Worm (Caenorhabditis elegans): Measurements from ENCODE around the gene cdk-4.

The cdk-4 gene

DNA sequence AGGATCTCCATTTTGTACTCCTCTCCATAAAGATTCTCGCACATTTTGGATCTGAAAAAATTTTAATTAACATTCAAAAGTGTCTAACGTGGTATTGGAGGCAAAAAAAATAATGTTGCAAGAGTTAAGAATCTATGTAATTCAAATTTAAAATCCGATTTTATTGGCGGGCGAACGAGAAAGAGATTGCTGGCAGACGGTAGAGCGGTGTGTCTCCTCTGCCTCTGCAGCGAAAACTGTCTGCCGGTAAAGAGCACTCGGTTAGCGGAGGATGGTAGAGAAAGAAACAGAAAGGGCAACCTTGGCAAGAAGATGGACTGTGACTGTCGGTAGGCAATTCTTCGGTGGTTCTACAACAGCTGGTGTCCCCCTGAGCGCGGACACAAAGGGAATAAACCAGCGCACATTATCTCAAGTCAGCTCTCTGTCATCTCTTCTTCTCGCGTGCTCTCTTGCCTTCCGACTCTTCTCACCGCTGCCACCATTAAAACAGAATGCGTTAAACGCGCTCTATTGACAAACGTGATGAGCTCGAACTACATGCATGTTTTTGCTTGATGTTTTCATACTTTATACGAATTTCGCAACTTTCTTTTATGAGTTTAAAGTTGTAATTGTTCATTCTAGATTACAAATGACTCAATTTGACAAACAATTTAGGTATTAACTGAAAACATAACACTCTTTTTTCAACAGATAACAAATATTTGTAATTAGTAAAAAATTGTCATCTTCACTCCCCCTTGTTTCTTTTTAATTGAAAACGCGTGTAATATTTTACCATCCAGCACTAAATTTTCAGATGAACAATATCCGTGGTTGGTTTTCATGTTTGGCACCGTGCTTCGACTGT is at the start of gene cdk-4, which contains the start of gene F18H3.1:
Gene cdk-4, minus strand, starts transcription at position 51 of the 853 bp plus-strand sequence.
Gene F18H3.1, plus strand, starts transcription at position 803 of the 853 bp plus-strand sequence.
- TF ChIP-seq rbr-2 (tag; optimal IDR thresholded peaks at IDR 0.05) (peak; percentile 27), daf-16 (GFP tag; optimal IDR thresholded peaks at IDR 0.05) (no peak), daf-16 (tag; optimal IDR thresholded peaks at IDR 0.05) (peak; percentile 39), hlh-11 (tag; optimal IDR thresholded peaks at IDR 0.05) (peak; percentile 75), mep-1 (tag; optimal IDR thresholded peaks at IDR 0.05) (peak; percentile 30), ces-1 (GFP tag; optimal IDR thresholded peaks at IDR 0.05) (no peak), daf-19 (GFP tag; conservative IDR thresholded peaks at IDR 0.05) (no peak), vab-7 (GFP tag; IDR thresholded peaks at IDR 0.05) (no peak), lim-7 (GFP tag; IDR thresholded peaks at IDR 0.05) (no peak), mdl-1 (tag; optimal IDR thresholded peaks at IDR 0.05) (peak in 1 of 2 experiments; percentile 13), arid-1 (GFP tag; conservative IDR thresholded peaks at IDR 0.05) (0 out of 2 replicates have a peak, but pooled peaks have one; percentile 10), dpl-1 (GFP tag; optimal IDR thresholded peaks at IDR 0.05) (peak; percentile 34), dmd-8 (GFP tag; IDR thresholded peaks at IDR 0.05) (0 out of 2 replicates have a peak, but pooled peaks have one; percentile 31), dmd-6 (GFP tag; IDR thresholded peaks at IDR 0.05) (0 out of 2 replicates have a peak, but pooled peaks have one; percentile 15), lin-38 (GFP tag; IDR thresholded peaks at IDR 0.05) (peak; percentile 62), nhr-77 (tag; optimal IDR thresholded peaks at IDR 0.05) (no peak), nhr-28 (tag; optimal IDR thresholded peaks at IDR 0.05) (peak; percentile 2), nhr-6 (tag; optimal IDR thresholded peaks at IDR 0.05) (no peak), unc-62 (GFP tag; optimal IDR thresholded peaks at IDR 0.05 in 1 of 2) (peak in 1 of 2 experiments; percentile 99), unc-62 (tag; optimal IDR thresholded peaks at IDR 0.05) (no peak), pqm-1 (tag; optimal IDR thresholded peaks at IDR 0.05) (peak; percentile 4), aly-2 (tag; optimal IDR thresholded peaks at IDR 0.05) (no peak), Y75B8A.6 (GFP tag; IDR thresholded peaks at IDR 0.05) (no peak), Y5F2A.4 (GFP tag; optimal IDR thresholded peaks at IDR 0.05) (no peak), madf-5 (GFP tag; IDR thresholded peaks at IDR 0.05) (no peak), lsy-2 (tag; optimal IDR thresholded peaks at IDR 0.05) (peak in 1 of 2 experiments; percentile 59), pha-4 (GFP tag; IDR thresholded peaks at IDR 0.05) (no peak), pha-4 (tag; optimal IDR thresholded peaks at IDR 0.05) (no peak), ceh-32 (tag; optimal IDR thresholded peaks at IDR 0.05; ENCODE audit: poor library complexity) (no peak), set-16 (GFP tag; IDR thresholded peaks at IDR 0.05) (peak; percentile 45; the same call in 1 of the 2 replicates), nhr-48 (tag; optimal IDR thresholded peaks at IDR 0.05) (no peak), hif-1 (tag; optimal IDR thresholded peaks at IDR 0.05) (peak in 1 of 2 experiments; percentile 16), mes-2 (tag; optimal IDR thresholded peaks at IDR 0.05; ENCODE audit: poor library complexity, severe bottlenecking) (peak; percentile 43), R02D3.7 (tag; optimal IDR thresholded peaks at IDR 0.05) (no peak), ZK337.2 (GFP tag; IDR thresholded peaks at IDR 0.05) (no peak), ctbp-1 (GFP tag; IDR thresholded peaks at IDR 0.05) (no peak), nhr-41 (GFP tag; IDR thresholded peaks at IDR 0.05) (no peak), hlh-30 (tag; optimal IDR thresholded peaks at IDR 0.05; ENCODE audit: insufficient read depth) (peak; percentile 53), nhr-11 (tag; optimal IDR thresholded peaks at IDR 0.05) (peak; percentile 49)

- TF ChIP-seq dmd-6 (GFP tag; IDR thresholded peaks at IDR 0.05) (no peak), ctbp-1 (GFP tag; IDR thresholded peaks at IDR 0.05) (no peak), vab-7 (GFP tag; IDR thresholded peaks at IDR 0.05) (no peak), gei-8 (GFP tag; optimal IDR thresholded peaks at IDR 0.05) (no peak), fos-1 (tag; optimal IDR thresholded peaks at IDR 0.05) (no peak), hlh-11 (tag; optimal IDR thresholded peaks at IDR 0.05) (no peak), mdt-29 (GFP tag; IDR thresholded peaks at IDR 0.05) (no peak), madf-5 (GFP tag; IDR thresholded peaks at IDR 0.05) (no peak), tag-97 (GFP tag; IDR thresholded peaks at IDR 0.05) (no peak), mdl-1 (tag; optimal IDR thresholded peaks at IDR 0.05) (no peak), spr-1 (tag; optimal IDR thresholded peaks at IDR 0.05) (no peak)
These were observed 47.7 kb upstream of the cdk-4 start, which contains the start of gene R01E6.2 for ce11 chrX:13566436-13566835. Gene R01E6.2, minus strand, starts transcription at chrX:13566536.

Measured in whole organism, L4 larva.